Fruit fly (Drosophila melanogaster) whole organism, embryonic: Measurements from ENCODE around the gene MED18.

Source experiments
- B-H2 ChIP-seq: fragments of 200-800 bp; sonication (Bioruptor generic); optimal IDR thresholded peaks from 2 replicates; lab custom pipeline; 2018; ENCODE audit warnings: missing biosample characterization, mild to moderate bottlenecking, missing genetic modification characterization
- CG10209 ChIP-seq: fragments of 200-800 bp; sonication (Bioruptor generic); optimal IDR thresholded peaks from 3 replicates; lab custom pipeline; 2017; ENCODE audit warnings: missing biosample characterization, mild to moderate bottlenecking, missing genetic modification characterization, missing genetic modification reagents
- CG10565 ChIP-seq: fragments of 200-800 bp; sonication (Bioruptor generic); optimal IDR thresholded peaks from 3 replicates; lab custom pipeline; 2016; ENCODE audit warnings: missing biosample characterization, mild to moderate bottlenecking, missing genetic modification characterization
- CG13894 ChIP-seq: fragments of 200-800 bp; sonication (Bioruptor generic); optimal IDR thresholded peaks from 3 replicates; lab custom pipeline; 2018; ENCODE audit warnings: missing biosample characterization, mild to moderate bottlenecking, missing genetic modification characterization, moderate library complexity
- CG14441 ChIP-seq: fragments of 200-800 bp; sonication (Bioruptor generic); IDR thresholded peaks from 2 replicates; pipeline ENCODE4 v1.3.6; 2022; ENCODE audit warnings: missing biosample characterization, missing genetic modification characterization
- CG15479 ChIP-seq: fragments of 200-800 bp; sonication (Bioruptor generic); optimal IDR thresholded peaks from 3 replicates; lab custom pipeline; 2019; ENCODE audit warnings: missing biosample characterization, mild to moderate bottlenecking, missing genetic modification characterization, moderate library complexity
- CG15514 ChIP-seq: fragments of 200-800 bp; sonication (Bioruptor generic); optimal IDR thresholded peaks from 3 replicates; lab custom pipeline; 2017; ENCODE audit warnings: missing biosample characterization, missing genetic modification characterization, mild to moderate bottlenecking, moderate library complexity, missing genetic modification reagents
- CG1647 ChIP-seq: fragments of 200-800 bp; sonication (Bioruptor generic); optimal IDR thresholded peaks from 3 replicates; lab custom pipeline; 2016; ENCODE audit warnings: missing biosample characterization, missing genetic modification characterization
- CG16863 ChIP-seq: fragments of 200-800 bp; sonication (Bioruptor generic); optimal IDR thresholded peaks from 3 replicates; lab custom pipeline; 2016; ENCODE audit warnings: missing biosample characterization, missing genetic modification characterization
- CG18011 ChIP-seq: fragments of 200-800 bp; sonication (Bioruptor generic); optimal IDR thresholded peaks from 2 replicates; lab custom pipeline; 2017; ENCODE audit warnings: missing biosample characterization, missing genetic modification characterization, mild to moderate bottlenecking, moderate library complexity, missing genotype
- CG18262 ChIP-seq: fragments of 200-800 bp; optimal IDR thresholded peaks from 3 replicates; lab custom pipeline; 2019; ENCODE audit warnings: missing biosample characterization, mild to moderate bottlenecking, missing genetic modification characterization, moderate library complexity
- CG2120 ChIP-seq: fragments of 200-800 bp; sonication (Bioruptor generic); optimal IDR thresholded peaks from 3 replicates; lab custom pipeline; 2016; ENCODE audit warnings: missing biosample characterization, missing genetic modification characterization
- CG3065 ChIP-seq: fragments of 200-800 bp; sonication (Bioruptor generic); optimal IDR thresholded peaks from 2 replicates; lab custom pipeline; 2016; ENCODE audit warnings: missing biosample characterization, missing genetic modification characterization
- CG31441 ChIP-seq: fragments of 200-800 bp; sonication (Bioruptor generic); IDR thresholded peaks from 2 replicates; pipeline ENCODE4 v1.3.6; 2022; ENCODE audit warnings: missing biosample characterization, missing genetic modification characterization
- CG32532 ChIP-seq: fragments of 200-800 bp; sonication (Bioruptor generic); IDR thresholded peaks from 2 replicates; pipeline ENCODE4 v1.3.6; 2022; ENCODE audit warnings: missing biosample characterization, missing genetic modification characterization
- CG5180 ChIP-seq: fragments of 200-800 bp; sonication (Bioruptor generic); optimal IDR thresholded peaks from 3 replicates; lab custom pipeline; 2017; ENCODE audit warnings: missing biosample characterization, missing genetic modification characterization, mild to moderate bottlenecking, moderate library complexity, missing genetic modification reagents
- CG6254 ChIP-seq: fragments of 200-800 bp; sonication (Bioruptor generic); optimal IDR thresholded peaks from 3 replicates; lab custom pipeline; 2017; ENCODE audit warnings: mild to moderate bottlenecking, missing biosample characterization, missing genetic modification reagents, missing genetic modification characterization
- CG6765 ChIP-seq: fragments of 200-800 bp; sonication (Bioruptor generic); optimal IDR thresholded peaks from 3 replicates; lab custom pipeline; 2017; ENCODE audit warnings: missing biosample characterization, mild to moderate bottlenecking, missing genetic modification characterization
- CG7987 ChIP-seq: fragments of 200-800 bp; sonication (Bioruptor generic); optimal IDR thresholded peaks from 2 replicates; lab custom pipeline; 2018; ENCODE audit warnings: missing biosample characterization, mild to moderate bottlenecking, missing genetic modification characterization, moderate library complexity
- CG9876 ChIP-seq: fragments of 200-800 bp; sonication (Bioruptor generic); optimal IDR thresholded peaks from 2 replicates; lab custom pipeline; 2016; ENCODE audit warnings: missing biosample characterization, missing genetic modification characterization
- CTCF ChIP-seq: fragments of 200-800 bp; sonication (Bioruptor generic); optimal IDR thresholded peaks from 2 replicates; lab custom pipeline; 2017; ENCODE audit warnings: missing biosample characterization, mild to moderate bottlenecking, missing genetic modification characterization, moderate library complexity
- CrebB ChIP-seq: fragments of 200-800 bp; sonication (Bioruptor generic); optimal IDR thresholded peaks from 3 replicates; lab custom pipeline; 2018; ENCODE audit warnings: missing biosample characterization, mild to moderate bottlenecking, missing genetic modification characterization
- D ChIP-seq, 2 experiments: fragments of 200-800 bp in 1 of 2; fragments of >200 bp in 1 of 2; sonication (Bioruptor generic) in 1 of 2; optimal IDR thresholded peaks; 2 replicates in 1 of 2; 3 replicates in 1 of 2; lab custom pipeline; 2017; ENCODE audit warnings: mild to moderate bottlenecking in 1 of 2, missing biosample characterization in 1 of 2, missing genetic modification characterization in 1 of 2, missing genetic modification reagents in 1 of 2
- ERR ChIP-seq: fragments of 200-800 bp; sonication (Bioruptor generic); optimal IDR thresholded peaks from 2 replicates; lab custom pipeline; 2016; ENCODE audit warnings: missing biosample characterization, missing genetic modification characterization
- HmgZ ChIP-seq: fragments of 200-800 bp; sonication (Bioruptor generic); optimal IDR thresholded peaks from 2 replicates; lab custom pipeline; 2018; ENCODE audit warnings: missing biosample characterization, mild to moderate bottlenecking, missing genetic modification characterization
- Mes4 ChIP-seq: fragments of 200-800 bp; sonication (Bioruptor generic); optimal IDR thresholded peaks from 2 replicates; lab custom pipeline; 2016; ENCODE audit warnings: missing biosample characterization, missing genetic modification characterization
- Nf-YC ChIP-seq: fragments of 200-800 bp; optimal IDR thresholded peaks from 3 replicates; lab custom pipeline; 2019; ENCODE audit warnings: missing biosample characterization, mild to moderate bottlenecking, missing genetic modification characterization, moderate library complexity
- NfI ChIP-seq: fragments of 200-800 bp; sonication (Bioruptor generic); optimal IDR thresholded peaks from 3 replicates; lab custom pipeline; 2018; ENCODE audit warnings: missing biosample characterization, mild to moderate bottlenecking, missing genetic modification characterization, moderate library complexity
- Poxn ChIP-seq: fragments of 200-800 bp; sonication (Bioruptor generic); IDR thresholded peaks from 2 replicates; pipeline ENCODE4 v1.3.6; 2022; ENCODE audit warnings: missing biosample characterization, missing genetic modification characterization
- Scr ChIP-seq: fragments of 200-800 bp; sonication (Bioruptor generic); IDR thresholded peaks from 2 replicates; pipeline ENCODE4 v1.3.6; 2022; ENCODE audit warnings: missing biosample characterization, missing genetic modification characterization; ENCODE audit not compliant: partially characterized antibody
- Side ChIP-seq: fragments of 200-800 bp; sonication (Bioruptor generic); optimal IDR thresholded peaks from 2 replicates; lab custom pipeline; 2016; ENCODE audit warnings: missing biosample characterization, missing genetic modification characterization
- Trl ChIP-seq, 3 experiments: fragments of >200 bp in 2 of 3; fragments of 200-800 bp in 1 of 3; sonication (Bioruptor generic) in 1 of 3; optimal IDR thresholded peaks; 2 replicates in 1 of 3; 3 replicates in 2 of 3; lab custom pipeline; 2016 to 2017; ENCODE audit warnings: missing biosample characterization in 1 of 3, missing genetic modification characterization in 1 of 3
- Xbp1 ChIP-seq: fragments of 200-800 bp; sonication (Bioruptor generic); optimal IDR thresholded peaks from 3 replicates; lab custom pipeline; 2016; ENCODE audit warnings: missing biosample characterization, mild to moderate bottlenecking, missing genetic modification characterization
- ase ChIP-seq: fragments of 200-800 bp; sonication (Bioruptor generic); IDR thresholded peaks from 3 replicates; pipeline ENCODE4 v1.3.6; 2022; ENCODE audit warnings: missing biosample characterization, missing genetic modification characterization
- ash1 ChIP-seq: fragments of 200-800 bp; sonication (Bioruptor generic); optimal IDR thresholded peaks from 2 replicates; lab custom pipeline; 2018; ENCODE audit warnings: missing biosample characterization, mild to moderate bottlenecking, missing genetic modification characterization
- bab2 ChIP-seq: fragments of 200-800 bp; sonication (Bioruptor generic); optimal IDR thresholded peaks from 2 replicates; lab custom pipeline; 2016; ENCODE audit warnings: missing biosample characterization, missing genetic modification characterization
- br ChIP-seq: fragments of >200 bp; optimal IDR thresholded peaks from 2 replicates; lab custom pipeline; 2017
- cas ChIP-seq: fragments of 200-800 bp; sonication (Bioruptor generic); IDR thresholded peaks from 2 replicates; pipeline ENCODE4 v1.3.6; 2022; ENCODE audit warnings: missing biosample characterization, missing genetic modification characterization
- chm ChIP-seq: fragments of 200-800 bp; sonication (Bioruptor generic); IDR thresholded peaks from 2 replicates; pipeline ENCODE4 v1.3.6; 2022; ENCODE audit warnings: missing biosample characterization, missing genetic modification characterization
- ci ChIP-seq: fragments of 200-800 bp; sonication (Bioruptor generic); IDR thresholded peaks from 3 replicates; pipeline ENCODE4 v1.3.6; 2022; ENCODE audit warnings: missing biosample characterization, missing genetic modification characterization
- crc ChIP-seq: fragments of 200-800 bp; sonication (Bioruptor generic); optimal IDR thresholded peaks from 2 replicates; lab custom pipeline; 2016; ENCODE audit warnings: missing biosample characterization, missing genetic modification characterization
- grn ChIP-seq: fragments of 200-800 bp; sonication (Bioruptor generic); optimal IDR thresholded peaks from 3 replicates; lab custom pipeline; 2017; ENCODE audit warnings: missing biosample characterization, missing genetic modification characterization
- gsb-n ChIP-seq: fragments of 200-800 bp; sonication (Bioruptor generic); optimal IDR thresholded peaks from 3 replicates; lab custom pipeline; 2018; ENCODE audit warnings: missing biosample characterization, mild to moderate bottlenecking, missing genetic modification characterization
- klu ChIP-seq: fragments of 200-800 bp; sonication (Bioruptor generic); IDR thresholded peaks from 2 replicates; pipeline ENCODE4 v1.3.6; 2022; ENCODE audit warnings: missing biosample characterization, missing genetic modification characterization
- maf-S ChIP-seq: fragments of 200-800 bp; sonication (Bioruptor generic); optimal IDR thresholded peaks from 2 replicates; lab custom pipeline; 2016; ENCODE audit warnings: missing biosample characterization, missing genetic modification characterization
- p53 ChIP-seq: fragments of 200-800 bp; sonication (Bioruptor generic); optimal IDR thresholded peaks from 2 replicates; lab custom pipeline; 2016; ENCODE audit warnings: missing biosample characterization, missing genetic modification characterization
- sim ChIP-seq: fragments of 200-800 bp; sonication (Bioruptor generic); IDR thresholded peaks from 2 replicates; pipeline ENCODE4 v1.3.6; 2022; ENCODE audit warnings: missing biosample characterization, missing genetic modification characterization
- tup ChIP-seq: fragments of 200-800 bp; sonication (Bioruptor generic); optimal IDR thresholded peaks from 2 replicates; lab custom pipeline; 2016; ENCODE audit warnings: missing biosample characterization, mild to moderate bottlenecking, missing genetic modification characterization, moderate library complexity
- vfl ChIP-seq: fragments of 200-800 bp; sonication (Bioruptor generic); optimal IDR thresholded peaks from 2 replicates; lab custom pipeline; 2016; ENCODE audit warnings: missing biosample characterization, missing genetic modification characterization
- z ChIP-seq: fragments of 200-800 bp; sonication (Bioruptor generic); IDR thresholded peaks from 3 replicates; pipeline ENCODE4 v1.3.6; 2022; ENCODE audit warnings: missing biosample characterization, missing genetic modification characterization
- zfh1 ChIP-seq: fragments of 200-800 bp; sonication (Bioruptor generic); IDR thresholded peaks from 3 replicates; pipeline ENCODE4 v1.3.6; 2022; ENCODE audit warnings: missing biosample characterization, missing genetic modification characterization

Gene MED18

DNA sequence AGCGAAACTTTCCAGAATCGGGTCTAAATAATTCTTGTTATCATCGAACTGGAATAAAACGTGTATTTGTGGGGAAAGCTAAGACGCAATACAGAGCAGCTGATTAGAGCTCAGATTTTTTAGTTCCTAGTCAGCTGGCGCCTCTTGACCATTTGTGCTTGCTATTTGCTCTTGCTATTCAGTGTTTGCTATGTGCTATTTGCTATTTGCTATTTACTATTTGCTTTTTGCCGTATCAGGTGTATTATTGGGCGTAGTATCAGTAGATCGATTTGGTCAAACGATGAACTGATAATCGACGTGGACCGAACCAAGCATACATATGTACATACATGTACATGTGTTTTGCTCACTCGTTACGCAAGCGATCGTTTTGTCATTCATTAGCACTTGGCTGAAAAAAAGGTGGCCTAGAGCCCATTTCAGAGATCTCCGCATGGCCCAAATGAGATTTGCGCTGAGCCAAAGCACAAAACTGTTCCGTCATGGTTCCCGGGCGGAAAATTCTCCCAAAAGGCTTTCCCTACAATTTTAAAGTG, 20.2 kb upstream of the MED18 start (continued):
- TF ChIP-seq ash1 (GFP tag; lab: Kevin White, UChicago) (peak; percentile 29), CrebB (tag; lab: Kevin White, UChicago) (peak; percentile 54), CG5180 (GFP tag; lab: Kevin White, UChicago) (peak; percentile 7), klu (0 out of 2 replicates have a peak, but pooled peaks have one; percentile 23), br (lab: Kevin White, UChicago) (no peak), CTCF (GFP tag; lab: Kevin White, UChicago) (no peak), CG6254 (GFP tag; lab: Kevin White, UChicago) (no peak), tup (GFP tag; lab: Kevin White, UChicago) (no peak), ERR (peak; percentile 11), Side (GFP tag; lab: Kevin White, UChicago) (peak; percentile 44), Scr (no peak), z (GFP tag; lab: Robert Waterston, UW) (0 out of 3 replicates have a peak, but pooled peaks have one; percentile 21), CG6765 (GFP tag; lab: Kevin White, UChicago) (peak; percentile 13), CG9876 (GFP tag; lab: Kevin White, UChicago) (peak; percentile 36), zfh1 (GFP tag; lab: Robert Waterston, UW) (peak; percentile 60; the same call in 1 of the 3 replicates), CG16863 (peak; percentile 61), Trl (optimal IDR thresholded peaks at IDR 0.05; lab: Kevin White, UChicago) (no peak), Trl (GFP tag; optimal IDR thresholded peaks at IDR 0.05; lab: Kevin White, UChicago) (peak; percentile 63), CG2120 (GFP tag; lab: Kevin White, UChicago) (peak; percentile 78), CG18262 (tag; lab: Kevin White, UChicago) (peak; percentile 11), ase (GFP tag; lab: Robert Waterston, UW) (no peak), p53 (GFP tag; lab: Kevin White, UChicago) (peak; percentile 17), CG13894 (peak; percentile 31), crc (GFP tag; lab: Kevin White, UChicago) (no peak), HmgZ (tag; lab: Kevin White, UChicago) (peak; percentile 68), NfI (peak; percentile 17), CG10209 (GFP tag; lab: Kevin White, UChicago) (peak; percentile 61), CG10565 (GFP tag; lab: Kevin White, UChicago) (no peak), Nf-YC (tag; lab: Kevin White, UChicago) (no peak), CG7987 (GFP tag; lab: Kevin White, UChicago) (peak; percentile 76), ci (GFP tag; lab: Robert Waterston, UW) (peak; percentile 76; the same call in 2 of the 3 replicates), Poxn (GFP tag; lab: Robert Waterston, UW) (no peak), gsb-n (peak; percentile 34), cas (GFP tag; lab: Robert Waterston, UW) (no peak), CG15479 (GFP tag; lab: Kevin White, UChicago) (no peak), CG18011 (GFP tag; lab: Kevin White, UChicago) (peak; percentile 25), maf-S (GFP tag; lab: Kevin White, UChicago) (peak; percentile 41), B-H2 (GFP tag; lab: Kevin White, UChicago) (peak; percentile 36), CG3065 (no peak), CG1647 (GFP tag; lab: Kevin White, UChicago) (no peak), D (optimal IDR thresholded peaks at IDR 0.05; lab: Kevin White, UChicago) (no peak), D (GFP tag; optimal IDR thresholded peaks at IDR 0.05; lab: Kevin White, UChicago) (no peak), chm (no peak), Mes4 (peak; percentile 43), sim (GFP tag; lab: Robert Waterston, UW) (no peak), Xbp1 (no peak), CG31441 (GFP tag; lab: Robert Waterston, UW) (no peak), vfl (GFP tag; lab: Kevin White, UChicago) (peak; percentile 25), CG14441 (peak; percentile 66), CG32532 (GFP tag; lab: Robert Waterston, UW) (peak; percentile 46), grn (GFP tag; lab: Kevin White, UChicago) (peak; percentile 51), bab2 (GFP tag; lab: Kevin White, UChicago) (peak; percentile 84), CG15514 (GFP tag; lab: Kevin White, UChicago) (peak; percentile 70)
